Worm (Caenorhabditis elegans): ENCODE results near the gene zig-12.

ce11 chrX:8741629-8742170 is 22.0 kb upstream of the zig-12 start:
- no peak for TF ChIP-seq him-1 (tag; optimal IDR thresholded peaks at IDR 0.05)
- no peak for TF ChIP-seq W03F9.2 (tag; optimal IDR thresholded peaks at IDR 0.05)

Measured in whole organism, L4/young adult.